Fruit fly (Drosophila melanogaster): ENCODE measurements around the gene nSyb.

nSyb gene

DNA sequence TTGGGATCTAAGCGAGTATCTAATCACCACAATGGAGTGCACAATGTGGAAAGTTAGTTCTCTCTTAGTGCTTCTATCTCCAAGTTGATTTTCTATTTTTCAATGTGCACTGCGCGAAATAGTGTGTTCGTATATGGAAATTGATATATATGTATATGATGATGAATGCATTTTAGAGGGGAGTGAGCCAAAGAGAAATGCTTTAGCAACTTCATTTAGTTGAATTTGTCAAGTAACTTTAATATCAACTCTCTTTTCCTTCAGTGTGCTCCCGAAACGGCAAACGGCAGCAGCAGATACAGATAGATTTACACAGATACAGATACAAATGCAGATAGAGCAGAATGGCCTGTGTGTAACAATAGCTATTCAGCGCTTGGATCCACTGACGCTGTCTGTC lies 53.5 kb downstream of the nSyb start (continued):
- TF ChIP-seq NC2β (GFP tag; optimal IDR thresholded peaks at IDR 0.05) = peak; percentile 64
- no peak for TF ChIP-seq btn (GFP tag; optimal IDR thresholded peaks at IDR 0.05)
- peak; percentile 58 for TF ChIP-seq bcd (GFP tag; optimal IDR thresholded peaks at IDR 0.05)
- no peak for TF ChIP-seq D (optimal IDR thresholded peaks at IDR 0.05)
- no peak for TF ChIP-seq D (GFP tag; optimal IDR thresholded peaks at IDR 0.05)
- TF ChIP-seq MTF-1 (GFP tag; optimal IDR thresholded peaks at IDR 0.05; ENCODE audit: borderline replicate concordance) = no peak
- no peak for TF ChIP-seq sqz (GFP tag; optimal IDR thresholded peaks at IDR 0.05)
- TF ChIP-seq CG2199 (GFP tag; IDR thresholded peaks at IDR 0.05) = no peak
- peak; percentile 0 for TF ChIP-seq ac (GFP tag; optimal IDR thresholded peaks at IDR 0.05)
- TF ChIP-seq Ets65A (GFP tag) = peak; percentile 96
- no peak for TF ChIP-seq CG6854 (GFP tag; optimal IDR thresholded peaks at IDR 0.05)
- no peak for TF ChIP-seq mld (GFP tag; IDR thresholded peaks at IDR 0.05; ENCODE audit: partially characterized antibody)
- peak; percentile 69 for TF ChIP-seq bab2 (GFP tag; optimal IDR thresholded peaks at IDR 0.05)
- peak; percentile 43 for TF ChIP-seq CG12659 (GFP tag; optimal IDR thresholded peaks at IDR 0.05)
- peak; percentile 58 for TF ChIP-seq CG9727 (GFP tag; optimal IDR thresholded peaks at IDR 0.05)
- peak; percentile 7 for TF ChIP-seq Hmr (GFP tag; optimal IDR thresholded peaks at IDR 0.05)
- TF ChIP-seq CG6175 (GFP tag; IDR thresholded peaks at IDR 0.05) = no peak
- no peak for TF ChIP-seq CG18764 (GFP tag; optimal IDR thresholded peaks at IDR 0.05)
- TF ChIP-seq Dip2 (GFP tag; IDR thresholded peaks at IDR 0.05) = no peak
- no peak for TF ChIP-seq YL-1 (GFP tag; optimal IDR thresholded peaks at IDR 0.05)
- TF ChIP-seq CG10543 (GFP tag; optimal IDR thresholded peaks at IDR 0.05) = no peak
- TF ChIP-seq CG30431 (GFP tag; optimal IDR thresholded peaks at IDR 0.05) = peak; percentile 52
- peak; percentile 62 for TF ChIP-seq dmrt99B (tag; optimal IDR thresholded peaks at IDR 0.05)
- peak; percentile 69 for TF ChIP-seq CG10209 (GFP tag; optimal IDR thresholded peaks at IDR 0.05)
- TF ChIP-seq ase (GFP tag; IDR thresholded peaks at IDR 0.05) = peak; percentile 55; the same call in 2 of the 3 replicates
- TF ChIP-seq CG15696 (tag; optimal IDR thresholded peaks at IDR 0.05) = no peak
- TF ChIP-seq fd64A (GFP tag; optimal IDR thresholded peaks at IDR 0.05) = no peak
- no peak for TF ChIP-seq TFAM (GFP tag; optimal IDR thresholded peaks at IDR 0.05)
- TF ChIP-seq fd3F (GFP tag; optimal IDR thresholded peaks at IDR 0.05) = peak; percentile 7
- TF ChIP-seq lbe (GFP tag; optimal IDR thresholded peaks at IDR 0.05) = no peak
- TF ChIP-seq CG16813 (GFP tag; IDR thresholded peaks at IDR 0.05; ENCODE audit: partially characterized antibody) = no peak
- TF ChIP-seq CG4282 (GFP tag; optimal IDR thresholded peaks at IDR 0.05) = no peak
- no peak for TF ChIP-seq BEAF-32 (GFP tag; optimal IDR thresholded peaks at IDR 0.05)
- no peak for TF ChIP-seq CG13287 (GFP tag; IDR thresholded peaks at IDR 0.05; ENCODE audit: partially characterized antibody)
- TF ChIP-seq eve (GFP tag; optimal IDR thresholded peaks at IDR 0.05) = peak in 1 of 2 experiments; percentile 87
- no peak for TF ChIP-seq CG5180 (GFP tag; optimal IDR thresholded peaks at IDR 0.05)
- peak; percentile 59 for TF ChIP-seq CG15601 (tag; optimal IDR thresholded peaks at IDR 0.05)
- no peak for TF ChIP-seq CG34224 (GFP tag; IDR thresholded peaks at IDR 0.05; ENCODE audit: partially characterized antibody)
- no peak for TF ChIP-seq ato (GFP tag; IDR thresholded peaks at IDR 0.05; ENCODE audit: partially characterized antibody)
- TF ChIP-seq Ada2b (GFP tag; IDR thresholded peaks at IDR 0.05) = no peak
- peak; percentile 12 for TF ChIP-seq shn (GFP tag; optimal IDR thresholded peaks at IDR 0.05)
- TF ChIP-seq pzg (GFP tag; optimal IDR thresholded peaks at IDR 0.05) = no peak
- no peak for TF ChIP-seq Camta (GFP tag; optimal IDR thresholded peaks at IDR 0.05)
- TF ChIP-seq nerfin-1 (tag; optimal IDR thresholded peaks at IDR 0.05) = peak; percentile 21
- no peak for TF ChIP-seq CG9215 (GFP tag; IDR thresholded peaks at IDR 0.05)
- TF ChIP-seq hth (optimal IDR thresholded peaks at IDR 0.05) = no peak
- peak; percentile 18 for TF ChIP-seq CG2116 (GFP tag; optimal IDR thresholded peaks at IDR 0.05)
- TF ChIP-seq Meics (GFP tag; optimal IDR thresholded peaks at IDR 0.05) = no peak
- no peak for TF ChIP-seq pfk (GFP tag; optimal IDR thresholded peaks at IDR 0.05)
- no peak for TF ChIP-seq CG3407 (GFP tag; optimal IDR thresholded peaks at IDR 0.05)
- TF ChIP-seq Adf1 (GFP tag; IDR thresholded peaks at IDR 0.05) = no peak
